Worm (Caenorhabditis elegans) whole organism, L1 larva: ENCODE results near the gene gos-28.

Experiments
- ceh-82 ChIP-seq, 3 experiments: fragments of 150-350 bp in 1 of 3; sonication (generic microtip) in 2 of 3; optimal IDR thresholded peaks; 2 replicates each; lab custom pipeline; 2014 to 2017; ENCODE audit warnings: missing biosample characterization in 3 of 3, missing genetic modification characterization in 3 of 3
- efl-3 ChIP-seq: fragments of 200-800 bp; sonication (Bioruptor generic); optimal IDR thresholded peaks from 2 replicates; lab custom pipeline; 2018; ENCODE audit warnings: mild to moderate bottlenecking, missing genetic modification characterization, missing compliant biosample characterization
- lsy-2 ChIP-seq, 2 experiments: fragments of 150-350 bp; optimal IDR thresholded peaks; 2 replicates each; lab custom pipeline; 2014; ENCODE audit warnings: missing biosample characterization in 2 of 2, missing genetic modification characterization in 2 of 2
- nhr-11 ChIP-seq: fragments of 150-350 bp; optimal IDR thresholded peaks from 2 replicates; lab custom pipeline; 2014; ENCODE audit warnings: missing biosample characterization, missing genetic modification characterization
- tbx-2 ChIP-seq: sonication (generic microtip); optimal IDR thresholded peaks from 2 replicates; lab custom pipeline; 2016; ENCODE audit warnings: missing genetic modification characterization, missing compliant biosample characterization
- unc-62 ChIP-seq: fragments of 150-350 bp; optimal IDR thresholded peaks from 2 replicates; lab custom pipeline; 2014; ENCODE audit warnings: missing biosample characterization, missing genetic modification reagents, missing genetic modification characterization

DNA sequence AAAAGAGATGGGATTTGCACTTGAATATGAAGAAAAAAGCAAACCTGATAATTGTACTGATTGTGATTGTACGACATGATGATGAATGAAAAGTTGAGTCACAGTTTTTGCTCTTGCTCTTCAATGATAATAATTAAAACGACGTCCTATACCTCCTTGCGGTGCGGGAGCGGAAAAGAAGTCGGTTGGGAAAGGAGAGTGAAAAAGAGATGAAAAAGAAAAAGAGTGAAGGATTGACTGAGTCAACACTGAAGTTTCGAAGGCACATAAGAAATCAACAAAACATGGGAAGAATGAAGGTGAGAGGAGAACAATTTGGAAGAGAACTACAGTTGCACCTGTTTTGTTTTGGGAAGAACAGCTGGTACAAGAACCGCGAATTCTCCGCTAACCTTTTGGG lies 29.6 kb downstream of the gos-28 start, which contains the start of gene F56C9.8:
- TF ChIP-seq efl-3 (GFP tag; lab: Kevin White, UChicago) (no peak), unc-62 (GFP tag; lab: Kevin White, UChicago) (no peak), tbx-2 (no peak), ceh-82 (tag; optimal IDR thresholded peaks at IDR 0.05; lab: Kevin White, UChicago) (no peak), nhr-11 (no peak), lsy-2 (tag; optimal IDR thresholded peaks at IDR 0.05; lab: Kevin White, UChicago) (no peak)
